Worm (Caenorhabditis elegans): ENCODE measurements around the gene zig-6.

Gene zig-6

DNA sequence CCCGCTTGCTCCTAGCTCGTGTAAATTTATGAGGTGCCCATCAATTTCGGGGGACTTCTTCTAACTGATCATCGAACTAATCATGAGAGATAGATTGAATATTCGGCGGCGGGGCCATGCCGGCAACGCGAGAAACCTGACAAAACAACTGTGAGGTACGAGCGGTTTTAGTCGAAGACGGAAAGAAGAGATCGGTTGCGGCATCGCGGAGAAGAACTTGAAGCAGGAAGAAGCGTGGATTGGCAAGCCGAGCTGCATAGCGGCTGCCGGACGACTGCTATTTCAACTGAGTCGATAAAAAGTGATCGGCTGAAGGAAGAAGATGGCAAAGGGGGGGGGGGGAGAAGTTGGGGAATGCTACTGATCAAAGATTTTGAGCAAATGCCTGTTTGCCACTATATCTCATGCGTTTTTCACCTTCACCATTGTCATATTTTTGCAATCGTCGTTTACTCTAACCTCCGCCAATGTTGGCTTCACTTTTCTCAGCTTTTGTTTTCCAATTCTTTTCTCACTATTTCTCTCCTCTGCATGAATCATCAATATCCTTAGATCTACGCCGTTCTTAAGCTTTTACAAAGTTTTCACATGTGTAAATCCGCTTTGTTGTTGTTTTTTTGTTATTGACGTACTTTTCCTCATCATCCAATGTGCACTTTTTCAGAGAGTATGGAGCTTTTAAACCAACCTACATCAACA is 6.7 kb upstream of the zig-6 start, which contains the start of gene pqn-62:
TSS of gene pqn-62 (plus strand) at position 649 of the 699 bp plus-strand sequence.
- TF ChIP-seq aha-1 (tag) (peak; percentile 74), hlh-11 (tag; optimal IDR thresholded peaks at IDR 0.05) (peak; percentile 47), egl-43 (GFP tag; IDR thresholded peaks at IDR 0.05) (no peak), tra-1 (GFP tag; IDR thresholded peaks at IDR 0.05) (0 out of 2 replicates have a peak, but pooled peaks have one; percentile 6)

DNA sequence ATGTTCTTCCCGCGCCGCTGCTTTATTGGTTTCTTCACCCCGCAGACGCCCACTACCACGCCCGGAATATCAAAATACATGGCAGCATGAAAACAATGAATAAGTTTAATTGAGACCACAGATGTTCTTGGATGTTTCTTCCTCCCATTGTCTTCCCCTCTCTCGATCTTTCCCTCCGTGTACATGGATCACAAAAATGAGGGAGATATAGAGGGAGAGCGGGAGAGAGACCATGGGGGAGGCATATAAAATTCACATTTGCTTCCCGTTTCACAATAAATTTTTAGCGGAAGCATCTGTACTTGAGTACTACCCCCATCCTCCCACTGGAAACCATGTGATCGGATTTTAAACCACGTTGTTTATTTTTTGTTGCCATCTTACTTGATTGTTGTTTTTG is 4.5 kb upstream of the zig-6 start:
- TF ChIP-seq F49E8.2 (tag; optimal IDR thresholded peaks at IDR 0.05; ENCODE audit: borderline replicate concordance): no peak
- peak in 1 of 2 experiments; percentile 11 for TF ChIP-seq unc-62 (GFP tag; optimal IDR thresholded peaks at IDR 0.05 in 1 of 2)
- TF ChIP-seq unc-62 (tag; optimal IDR thresholded peaks at IDR 0.05): no peak
- TF ChIP-seq nhr-6 (tag; optimal IDR thresholded peaks at IDR 0.05): no peak
- no peak for TF ChIP-seq skn-1 (tag; optimal IDR thresholded peaks at IDR 0.05)

DNA sequence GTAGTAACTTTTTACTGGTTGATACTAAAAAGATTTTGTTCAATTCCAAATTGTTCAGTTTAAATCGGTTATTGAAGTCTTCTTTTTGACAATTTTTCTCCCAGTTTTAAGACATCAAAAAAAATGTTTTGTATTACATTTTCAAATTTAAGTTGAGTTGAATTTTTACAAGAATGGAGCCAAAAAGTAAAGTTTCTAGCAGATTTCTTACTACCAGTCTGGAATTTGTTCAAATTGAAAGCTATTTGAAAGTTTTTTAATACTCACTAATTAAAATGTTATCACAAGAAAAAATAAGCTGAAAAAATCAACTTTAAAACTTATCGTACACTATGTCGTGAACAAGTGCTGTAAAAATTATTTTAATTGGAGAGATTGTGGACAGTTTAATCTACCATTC is 1.2 kb upstream of the zig-6 start:
- TF ChIP-seq aha-1 (tag): peak; percentile 97
- TF ChIP-seq nhr-25 (tag; optimal IDR thresholded peaks at IDR 0.05; ENCODE audit: borderline replicate concordance, insufficient read depth): no peak

DNA sequence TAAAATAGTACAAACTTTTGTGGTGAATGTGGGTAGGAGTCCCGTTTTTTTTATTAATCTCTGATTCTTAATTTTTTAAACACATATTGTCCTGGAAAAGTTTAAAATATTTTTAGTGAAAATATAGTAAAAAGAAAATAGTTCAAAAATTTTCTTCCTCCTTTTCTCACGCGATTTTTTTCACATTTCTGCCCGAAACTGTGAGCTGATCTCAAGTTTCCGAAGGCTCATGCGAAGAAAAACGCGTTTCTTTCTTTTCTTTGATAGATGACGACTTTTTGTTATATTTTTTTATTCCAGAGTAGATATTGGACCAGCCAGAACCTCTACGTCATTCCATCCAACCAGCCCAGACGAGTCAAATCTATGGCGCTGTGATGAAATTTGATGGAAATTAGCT is 4.9 kb downstream of the zig-6 start, which contains the start of gene T03G11.9:
TSS of gene T03G11.9 (plus strand) at position 301 of the 400 bp plus-strand sequence.
- no peak for TF ChIP-seq mdl-1 (tag; optimal IDR thresholded peaks at IDR 0.05)
- TF ChIP-seq unc-62 (GFP tag; optimal IDR thresholded peaks at IDR 0.05 in 1 of 2): peak in 1 of 2 experiments; percentile 22
- TF ChIP-seq unc-62 (tag; optimal IDR thresholded peaks at IDR 0.05): no peak

DNA sequence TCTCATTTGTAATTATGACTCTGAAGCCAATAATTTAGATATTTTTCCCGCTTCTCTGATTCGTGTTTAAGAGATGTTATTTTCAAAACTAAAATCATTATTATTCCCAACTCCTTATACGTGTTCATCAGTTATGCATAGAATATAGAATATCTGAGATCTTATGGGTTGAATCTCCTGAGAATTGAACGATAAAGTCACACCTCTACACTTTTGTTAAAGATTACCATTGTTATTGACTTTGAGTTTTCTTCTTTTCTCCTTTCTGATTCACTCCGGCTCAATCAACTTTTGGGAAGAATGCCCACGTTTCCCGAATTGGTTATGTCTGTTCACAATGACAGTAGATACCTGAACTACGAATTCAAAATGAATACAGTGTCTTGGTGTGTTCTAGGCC is 9.0 kb downstream of the zig-6 start, which contains the start of gene sru-48:
TSS of gene sru-48 (plus strand) at position 301 of the 400 bp plus-strand sequence.
- TF ChIP-seq aha-1 (tag) (peak; percentile 17), Y48G9A.11 (GFP tag; IDR thresholded peaks at IDR 0.05) (no peak)

DNA sequence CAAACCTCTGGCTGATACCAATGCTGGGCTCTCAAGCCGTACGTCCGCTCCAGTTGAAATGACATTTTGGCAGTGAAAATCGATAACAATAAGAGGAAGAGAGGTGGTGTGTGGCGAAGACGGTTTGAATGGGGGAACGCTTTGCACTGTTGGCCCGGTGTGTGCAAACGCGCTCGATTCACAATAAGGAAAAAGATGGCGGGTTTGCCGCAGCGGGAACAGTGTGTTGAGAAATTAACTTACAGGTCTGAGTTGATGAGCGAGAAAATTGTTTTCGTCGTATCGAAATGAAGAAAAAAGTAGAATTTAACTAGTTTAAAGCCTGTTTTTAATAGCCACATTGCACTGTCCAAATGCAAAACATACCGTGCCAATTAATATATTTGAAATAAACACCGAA is 9.8 kb downstream of the zig-6 start, which contains the start of gene metl-9:
TSS of gene metl-9 (minus strand) at position 101 of the 400 bp plus-strand sequence.
- TF ChIP-seq lin-38 (GFP tag; IDR thresholded peaks at IDR 0.05) (no peak), aha-1 (tag) (peak; percentile 73)

DNA sequence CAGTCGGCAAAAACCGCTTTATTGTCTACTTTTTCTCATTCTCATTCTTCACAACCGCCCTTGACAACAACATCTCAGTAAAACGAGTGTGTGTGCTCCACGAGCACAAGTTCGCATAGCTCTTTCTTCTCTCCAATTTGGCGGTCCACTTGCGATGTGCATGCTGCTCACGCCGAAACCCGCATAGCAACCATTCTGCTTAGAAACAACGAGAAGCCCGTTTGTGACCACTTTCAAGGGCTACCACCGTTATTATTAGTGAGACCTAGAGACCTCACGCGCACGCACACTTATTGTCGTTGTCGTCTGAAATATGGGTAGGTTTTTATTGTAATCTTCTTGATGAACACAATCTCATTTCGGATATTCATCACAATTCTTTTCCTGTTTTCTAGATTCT is 14.6 kb downstream of the zig-6 start, which contains the start of gene zchc-1A:
TSS of gene zchc-1A (plus strand) at position 114 of the 400 bp plus-strand sequence.
- no peak for TF ChIP-seq fkh-10 (GFP tag; optimal IDR thresholded peaks at IDR 0.05)
- no peak for TF ChIP-seq tag-97 (GFP tag; IDR thresholded peaks at IDR 0.05)
- TF ChIP-seq duxl-1 (tag; optimal IDR thresholded peaks at IDR 0.05; ENCODE audit: poor library complexity): no peak
- TF ChIP-seq daf-19 (GFP tag; conservative IDR thresholded peaks at IDR 0.05): 0 out of 2 replicates have a peak, but pooled peaks have one; percentile 19
- TF ChIP-seq Y75B8A.6 (GFP tag; IDR thresholded peaks at IDR 0.05): no peak
- TF ChIP-seq unc-62 (GFP tag; optimal IDR thresholded peaks at IDR 0.05 in 1 of 2): peak in 1 of 2 experiments; percentile 54
- TF ChIP-seq unc-62 (tag; optimal IDR thresholded peaks at IDR 0.05): no peak
- no peak for TF ChIP-seq ZK546.5 (tag; optimal IDR thresholded peaks at IDR 0.05)
- no peak for TF ChIP-seq nhr-41 (GFP tag; IDR thresholded peaks at IDR 0.05)

DNA sequence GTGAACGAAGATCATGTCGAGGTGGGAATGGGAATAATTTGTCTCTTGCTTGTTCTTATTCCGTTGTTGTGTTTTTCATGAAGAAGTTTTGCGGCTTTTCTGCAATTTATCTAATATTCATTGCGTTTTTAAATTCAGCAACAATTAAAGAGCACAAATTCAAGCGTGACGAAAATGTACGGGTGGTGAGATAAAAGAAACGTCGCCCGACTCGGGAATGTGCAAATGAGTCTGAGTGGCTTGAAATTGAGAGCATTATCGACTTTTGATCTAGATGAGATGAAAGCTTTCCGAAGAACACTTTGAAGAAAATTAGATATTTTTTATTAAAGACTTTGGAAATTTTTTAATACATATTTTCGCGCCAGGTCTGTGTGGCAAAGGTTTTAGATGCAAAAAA is 17.8 kb downstream of the zig-6 start, which contains the start of gene T03G11.10:
TSS of gene T03G11.10 (minus strand) at position 101 of the 400 bp plus-strand sequence.
- no peak for TF ChIP-seq pqm-1 (tag; optimal IDR thresholded peaks at IDR 0.05)
- TF ChIP-seq T20F7.1 (GFP tag; optimal IDR thresholded peaks at IDR 0.05): no peak
- no peak for TF ChIP-seq attf-4 (tag; optimal IDR thresholded peaks at IDR 0.05)
- no peak for TF ChIP-seq daf-8 (GFP tag; IDR thresholded peaks at IDR 0.05)
- no peak for TF ChIP-seq hlh-11 (tag; optimal IDR thresholded peaks at IDR 0.05)
- TF ChIP-seq nhr-111 (GFP tag; optimal IDR thresholded peaks at IDR 0.05): no peak
- no peak for TF ChIP-seq ces-1 (GFP tag; optimal IDR thresholded peaks at IDR 0.05)
- TF ChIP-seq zfp-2 (tag; optimal IDR thresholded peaks at IDR 0.05): no peak
- no peak for TF ChIP-seq ceh-62 (tag; optimal IDR thresholded peaks at IDR 0.05)
- TF ChIP-seq D1046.2 (GFP tag; IDR thresholded peaks at IDR 0.05): no peak
- TF ChIP-seq unc-39 (tag; optimal IDR thresholded peaks at IDR 0.05): no peak
- TF ChIP-seq mep-1 (tag; optimal IDR thresholded peaks at IDR 0.05): no peak
- no peak for TF ChIP-seq lin-15B (tag; optimal IDR thresholded peaks at IDR 0.05)
- TF ChIP-seq ztf-7 (tag; optimal IDR thresholded peaks at IDR 0.05): no peak
- TF ChIP-seq spr-3 (GFP tag; optimal IDR thresholded peaks at IDR 0.05): no peak
- no peak for TF ChIP-seq tra-1 (GFP tag; IDR thresholded peaks at IDR 0.05)
